Worm (Caenorhabditis elegans) whole organism, L3 larva: ENCODE data around the gene hira-1.

ENCODE experiments used
- ZK546.5 ChIP-seq: sonication (generic microtip); optimal IDR thresholded peaks from 2 replicates; lab custom pipeline; 2017; ENCODE audit warnings: missing biosample characterization, missing genetic modification characterization
- ama-1 ChIP-seq: fragments of 150-350 bp; optimal IDR thresholded peaks from 2 replicates; lab custom pipeline; 2018
- ceh-28 ChIP-seq: fragments of 150-350 bp; optimal IDR thresholded peaks from 2 replicates; lab custom pipeline; 2014; ENCODE audit warnings: missing biosample characterization, missing genetic modification reagents, missing genetic modification characterization
- ceh-82 ChIP-seq: fragments of 150-350 bp; optimal IDR thresholded peaks from 2 replicates; lab custom pipeline; 2014; ENCODE audit warnings: missing biosample characterization, missing genetic modification characterization
- daf-12 ChIP-seq: fragments of 150-350 bp; optimal IDR thresholded peaks from 2 replicates; lab custom pipeline; 2014; ENCODE audit warnings: missing biosample characterization, missing genetic modification reagents, missing genetic modification characterization
- egl-27 ChIP-seq: sonication (generic microtip); optimal IDR thresholded peaks from 4 replicates; lab custom pipeline; 2017; ENCODE audit warnings: missing biosample characterization, missing genetic modification reagents, missing genetic modification characterization
- elt-1 ChIP-seq: fragments of 150-350 bp; optimal IDR thresholded peaks from 2 replicates; lab custom pipeline; 2014; ENCODE audit warnings: missing biosample characterization, missing genetic modification characterization
- elt-2 ChIP-seq: sonication (generic microtip); optimal IDR thresholded peaks from 2 replicates; lab custom pipeline; 2016; ENCODE audit warnings: missing genetic modification reagents, mild to moderate bottlenecking, missing genetic modification characterization, missing compliant biosample characterization
- elt-3 ChIP-seq, 3 experiments: fragments of 150-350 bp in 1 of 3; sonication (generic microtip) in 2 of 3; optimal IDR thresholded peaks; 2 replicates in 2 of 3; 4 replicates in 1 of 3; lab custom pipeline; 2014 to 2017; ENCODE audit warnings: missing biosample characterization in 3 of 3, missing genetic modification characterization in 3 of 3
- fkh-2 ChIP-seq: fragments of 150-350 bp; optimal IDR thresholded peaks from 2 replicates; lab custom pipeline; 2014; ENCODE audit warnings: missing biosample characterization, missing genetic modification reagents, missing genetic modification characterization
- hmg-11 ChIP-seq: sonication (generic microtip); optimal IDR thresholded peaks from 2 replicates; lab custom pipeline; 2016; ENCODE audit warnings: missing genetic modification characterization, missing compliant biosample characterization
- jun-1 ChIP-seq: fragments of 150-350 bp; optimal IDR thresholded peaks from 2 replicates; lab custom pipeline; 2014; ENCODE audit warnings: missing biosample characterization, missing genetic modification reagents, missing genetic modification characterization
- lin-39 ChIP-seq: fragments of 150-350 bp; optimal IDR thresholded peaks from 2 replicates; lab custom pipeline; 2018; ENCODE audit warnings: missing biosample characterization, missing genetic modification reagents, missing genetic modification characterization
- lsy-12 ChIP-seq: sonication (generic microtip); optimal IDR thresholded peaks from 2 replicates; lab custom pipeline; 2016; ENCODE audit warnings: mild to moderate bottlenecking, missing genetic modification characterization, missing compliant biosample characterization
- mml-1 ChIP-seq: fragments of 150-350 bp; sonication (generic microtip); optimal IDR thresholded peaks from 3 replicates; lab custom pipeline; 2014; ENCODE audit warnings: missing biosample characterization, missing genetic modification characterization
- nfya-1 ChIP-seq: sonication (generic microtip); optimal IDR thresholded peaks from 2 replicates; lab custom pipeline; 2017; ENCODE audit warnings: missing genetic modification characterization, mild to moderate bottlenecking, missing compliant biosample characterization, antibody characterized with exemption, moderate library complexity; ENCODE audit not compliant: insufficient read depth
- nhr-23 ChIP-seq: fragments of 150-350 bp; optimal IDR thresholded peaks from 2 replicates; lab custom pipeline; 2014; ENCODE audit warnings: missing biosample characterization, missing genetic modification reagents, missing genetic modification characterization
- nhr-237 ChIP-seq: fragments of 150-350 bp; optimal IDR thresholded peaks from 2 replicates; lab custom pipeline; 2014; ENCODE audit warnings: missing biosample characterization, missing genetic modification characterization
- nhr-25 ChIP-seq: sonication (generic microtip); optimal IDR thresholded peaks from 2 replicates; lab custom pipeline; 2017; ENCODE audit warnings: missing biosample characterization, missing genetic modification characterization
- nhr-28 ChIP-seq: fragments of 150-350 bp; optimal IDR thresholded peaks from 2 replicates; lab custom pipeline; 2014; ENCODE audit warnings: missing biosample characterization, missing genetic modification characterization
- nhr-43 ChIP-seq: sonication (generic microtip); optimal IDR thresholded peaks from 2 replicates; lab custom pipeline; 2016; ENCODE audit warnings: mild to moderate bottlenecking, missing genetic modification characterization, missing compliant biosample characterization; ENCODE audit not compliant: poor library complexity, severe bottlenecking
- nhr-67 ChIP-seq: fragments of 150-350 bp; optimal IDR thresholded peaks from 2 replicates; lab custom pipeline; 2014; ENCODE audit warnings: missing biosample characterization, missing genetic modification characterization
- nhr-76 ChIP-seq: fragments of 150-350 bp; sonication (generic microtip); optimal IDR thresholded peaks from 5 replicates; lab custom pipeline; 2014; ENCODE audit warnings: missing biosample characterization, missing genetic modification characterization
- pha-4 ChIP-seq: fragments of 150-350 bp; optimal IDR thresholded peaks from 2 replicates; lab custom pipeline; 2014; ENCODE audit warnings: missing biosample characterization, missing genetic modification reagents, missing genetic modification characterization
- pqm-1 ChIP-seq: fragments of 150-350 bp; optimal IDR thresholded peaks from 2 replicates; lab custom pipeline; 2017; ENCODE audit warnings: missing biosample characterization, missing genetic modification characterization, inconsistent platforms
- skn-1 ChIP-seq: fragments of 150-350 bp; optimal IDR thresholded peaks from 2 replicates; lab custom pipeline; 2014; ENCODE audit warnings: missing biosample characterization, missing genetic modification characterization
- unc-39 ChIP-seq: sonication (generic microtip); optimal IDR thresholded peaks from 4 replicates; lab custom pipeline; 2017; ENCODE audit warnings: missing biosample characterization, missing genetic modification characterization
- unc-62 ChIP-seq: fragments of 150-350 bp; sonication (generic microtip); optimal IDR thresholded peaks from 4 replicates; lab custom pipeline; 2014; ENCODE audit warnings: missing biosample characterization, missing genetic modification reagents, missing genetic modification characterization
- zag-1 ChIP-seq: fragments of 150-350 bp; optimal IDR thresholded peaks from 2 replicates; lab custom pipeline; 2014; ENCODE audit warnings: missing biosample characterization, missing genetic modification characterization
- ztf-4 ChIP-seq: fragments of 150-350 bp; optimal IDR thresholded peaks from 2 replicates; lab custom pipeline; 2014; ENCODE audit warnings: missing biosample characterization, missing genetic modification characterization

hira-1 gene

DNA sequence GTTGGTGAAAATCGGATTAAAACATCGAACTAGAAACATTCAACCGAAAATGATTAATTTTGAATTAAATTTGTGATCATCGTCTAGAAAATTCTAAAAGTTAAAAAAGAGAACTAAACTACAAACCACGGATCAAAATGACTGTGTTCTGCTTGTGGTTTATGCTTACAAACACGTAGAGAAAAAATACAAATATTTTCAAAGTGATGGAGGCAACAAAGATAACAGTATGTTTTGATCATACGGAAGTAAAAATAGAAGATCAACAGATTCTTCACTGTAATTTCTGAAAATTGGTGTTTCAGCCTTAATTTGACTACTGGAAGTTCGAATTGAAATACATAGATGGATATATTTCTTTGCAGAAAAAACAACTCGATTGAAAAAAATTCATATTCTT, 12.4 kb downstream of the hira-1 start:
- no peak for TF ChIP-seq mml-1 (tag; lab: Kevin White, UChicago)
- TF ChIP-seq pqm-1 (tag; lab: Kevin White, UChicago), result no peak
- TF ChIP-seq, all 47 proteins: peak for 0

DNA sequence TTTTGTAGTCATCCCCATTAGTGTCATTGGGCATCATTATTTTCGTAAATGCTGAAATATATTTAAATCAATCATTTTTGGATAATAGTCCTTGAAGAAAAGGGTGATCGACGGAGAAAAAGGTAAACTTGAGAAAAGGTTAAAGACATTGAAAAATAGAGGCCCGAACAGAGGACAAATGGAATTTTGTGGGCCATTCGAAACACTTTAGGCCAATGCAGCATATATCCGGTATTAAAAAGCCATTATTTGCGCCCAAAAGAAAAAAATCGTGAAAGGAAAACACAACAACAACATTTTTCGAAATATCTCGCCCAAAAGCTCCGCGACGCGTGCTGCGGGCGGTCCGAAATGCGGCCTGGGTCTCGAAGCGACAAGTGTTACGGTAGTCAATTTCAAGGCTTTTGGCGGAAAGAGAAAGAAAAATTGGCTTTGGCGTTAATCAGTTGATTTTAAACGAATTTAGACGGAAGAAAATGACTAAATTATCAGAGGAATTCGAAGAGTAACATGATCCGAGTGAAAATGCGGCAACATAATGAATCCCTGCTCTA, 16.0 kb downstream of the hira-1 start, which contains the start of gene morc-1:
TSS of gene morc-1 (minus strand) at position 51 of the 554 bp plus-strand sequence.
- no peak for TF ChIP-seq egl-27 (tag; lab: Kevin White, UChicago)
- no peak for TF ChIP-seq unc-62
- TF ChIP-seq mml-1 (tag; lab: Kevin White, UChicago), result no peak
- TF ChIP-seq lin-39 (tag; lab: Kevin White, UChicago), result no peak
- TF ChIP-seq, all 47 proteins: peak for 0

DNA sequence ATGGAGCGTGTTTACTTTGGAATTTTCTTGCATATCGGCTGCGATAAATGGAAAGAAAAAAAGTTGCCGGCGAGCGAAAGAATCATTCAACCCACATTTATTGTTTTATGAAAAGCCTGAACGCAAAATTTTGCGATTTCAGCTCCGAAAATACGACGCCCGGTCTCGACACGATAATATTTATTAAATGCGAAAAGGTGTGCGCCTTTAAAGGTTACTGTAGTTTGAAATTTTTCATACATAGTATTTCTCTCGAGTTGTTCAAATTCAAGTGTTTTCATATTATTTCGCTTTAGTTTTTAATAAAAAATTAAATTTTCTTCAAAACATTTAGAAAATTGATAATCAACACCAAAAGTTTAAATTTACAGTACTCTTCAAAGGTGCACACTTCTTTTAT, 18.1 kb downstream of the hira-1 start, which contains the start of gene syx-16:
TSS of gene syx-16 (minus strand) at position 118 of the 400 bp plus-strand sequence.
- no peak for TF ChIP-seq skn-1 (tag; lab: Kevin White, UChicago)
- TF ChIP-seq nfya-1 (tag; lab: Kevin White, UChicago), result peak; percentile 29

- TF ChIP-seq ceh-82 (no peak), pha-4 (peak; percentile 15), unc-62 (no peak)
These were observed 19.3 kb downstream of the hira-1 start for ce11 chrIII:5210269-5210668.

DNA sequence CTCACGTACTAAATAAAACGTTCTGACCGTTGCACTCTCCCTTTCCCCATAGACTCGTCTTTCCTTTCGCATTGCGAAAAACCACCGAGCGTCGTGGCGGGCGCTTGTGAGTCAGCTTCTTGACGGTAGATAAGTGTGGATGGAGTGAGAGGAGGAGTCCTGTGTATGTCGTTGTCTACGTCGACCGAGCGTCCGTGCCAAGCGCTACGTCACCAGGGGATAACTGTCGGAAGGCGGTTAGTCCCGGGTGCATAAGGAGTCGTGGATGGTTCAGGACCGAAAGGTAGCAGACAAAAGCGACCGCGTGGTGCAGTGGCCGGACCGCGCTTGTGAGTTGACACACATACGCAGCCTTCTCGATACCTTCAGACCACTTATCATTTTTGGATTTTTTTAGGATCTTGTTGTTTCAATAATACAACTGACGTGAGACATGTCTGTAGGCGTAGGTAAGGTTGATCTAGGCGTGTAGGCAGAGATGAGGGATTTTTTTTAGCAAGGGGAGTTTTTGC, 20.3 kb downstream of the hira-1 start:
- TF ChIP-seq hmg-11 (tag; lab: Kevin White, UChicago) (peak; percentile 80), lsy-12 (peak; percentile 59), ceh-28 (tag; lab: Kevin White, UChicago) (peak; percentile 27), elt-2 (tag; lab: Kevin White, UChicago) (peak; percentile 63), nhr-25 (tag; lab: Kevin White, UChicago) (peak; percentile 51), nhr-23 (tag; lab: Kevin White, UChicago) (peak; percentile 62), ztf-4 (peak; percentile 3), pha-4 (peak; percentile 40), nfya-1 (tag; lab: Kevin White, UChicago) (peak; percentile 63), nhr-43 (peak; percentile 74), jun-1 (tag; lab: Kevin White, UChicago) (peak; percentile 1), lin-39 (tag; lab: Kevin White, UChicago) (peak; percentile 25)

ce11 chrIII:5214162-5214561, 23.2 kb downstream of the hira-1 start:
- TF ChIP-seq ceh-82, result no peak
- TF ChIP-seq nhr-76, result no peak
- TF ChIP-seq elt-3 (tag; optimal IDR thresholded peaks at IDR 0.05; lab: Kevin White, UChicago), result no peak
- TF ChIP-seq ama-1 (lab: Kevin White, UChicago), result no peak
- no peak for TF ChIP-seq elt-2 (tag; lab: Kevin White, UChicago)
- no peak for TF ChIP-seq unc-62
- TF ChIP-seq elt-1 (tag; lab: Kevin White, UChicago), result no peak
- no peak for TF ChIP-seq nhr-67 (tag; lab: Kevin White, UChicago)
- no peak for TF ChIP-seq ZK546.5
- TF ChIP-seq fkh-2, result no peak
- no peak for TF ChIP-seq nhr-28
- TF ChIP-seq nhr-237 (tag; lab: Kevin White, UChicago), result no peak
- no peak for TF ChIP-seq unc-39 (tag; lab: Kevin White, UChicago)
- TF ChIP-seq ztf-4, result no peak

DNA sequence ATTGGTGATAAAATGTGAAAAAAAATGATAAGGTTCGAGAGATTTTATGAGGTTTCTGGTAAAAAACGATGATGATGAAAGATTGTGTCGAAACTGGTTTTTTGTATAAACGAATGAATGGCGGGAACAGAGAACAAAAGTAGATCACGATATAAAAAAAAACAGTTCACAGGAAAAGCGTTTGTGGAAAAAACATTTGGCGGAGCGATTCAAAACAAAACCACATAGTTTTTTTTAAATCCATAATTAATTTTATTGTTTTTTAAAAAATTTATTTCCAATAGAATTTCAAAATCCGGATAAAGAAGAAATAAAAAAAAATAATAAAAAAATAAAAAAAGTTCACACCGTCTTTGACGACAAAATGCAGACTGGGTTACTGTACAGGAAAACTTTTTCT, 24.5 kb downstream of the hira-1 start, which contains the start of gene ZC155.4:
TSS of gene ZC155.4 (minus strand) at position 101 of the 400 bp plus-strand sequence.
- TF ChIP-seq elt-3 (tag; optimal IDR thresholded peaks at IDR 0.05; lab: Kevin White, UChicago) (no peak), unc-62 (no peak), nfya-1 (tag; lab: Kevin White, UChicago) (no peak), nhr-28 (no peak), zag-1 (no peak), pha-4 (no peak), hmg-11 (tag; lab: Kevin White, UChicago) (no peak), ama-1 (lab: Kevin White, UChicago) (no peak), pqm-1 (tag; lab: Kevin White, UChicago) (no peak), nhr-237 (tag; lab: Kevin White, UChicago) (no peak), daf-12 (no peak)
